Fruit fly (Drosophila melanogaster): ENCODE results near the gene CG4281.

- no peak for TF ChIP-seq fru (optimal IDR thresholded peaks at IDR 0.05)
- no peak for TF ChIP-seq CG16815 (GFP tag; optimal IDR thresholded peaks at IDR 0.05)
- TF ChIP-seq CG18262 (tag; optimal IDR thresholded peaks at IDR 0.05) = no peak
- TF ChIP-seq Tbp (GFP tag; optimal IDR thresholded peaks at IDR 0.05) = no peak
- TF ChIP-seq TFAM (GFP tag; optimal IDR thresholded peaks at IDR 0.05) = no peak
- no peak for TF ChIP-seq tio (GFP tag; optimal IDR thresholded peaks at IDR 0.05)
Measured at dm6 chrX:2081848-2082365, 17.0 kb upstream of the CG4281 start.
